Worm (Caenorhabditis elegans): ENCODE measurements around the gene F09E10.6.

F09E10.6 gene

ce11 chrX:1521387-1521786 is 23.9 kb upstream of the F09E10.6 start, which contains the start of gene toca-1:
Gene toca-1, minus strand, starts transcription at chrX:1521487.
- TF ChIP-seq egl-27 (tag; optimal IDR thresholded peaks at IDR 0.05) (no peak), ceh-16 (tag; optimal IDR thresholded peaks at IDR 0.05) (no peak), sma-9 (GFP tag; optimal IDR thresholded peaks at IDR 0.05) (no peak), sma-9 (tag; optimal IDR thresholded peaks at IDR 0.05) (no peak), elt-3 (tag; optimal IDR thresholded peaks at IDR 0.05) (no peak), lsy-2 (tag; optimal IDR thresholded peaks at IDR 0.05) (no peak), dmd-4 (tag; optimal IDR thresholded peaks at IDR 0.05) (no peak), crh-2 (tag; optimal IDR thresholded peaks at IDR 0.05) (no peak), fos-1 (tag; optimal IDR thresholded peaks at IDR 0.05) (no peak), mdl-1 (tag; optimal IDR thresholded peaks at IDR 0.05) (no peak), lin-13 (GFP tag; optimal IDR thresholded peaks at IDR 0.05) (no peak), nhr-129 (tag; optimal IDR thresholded peaks at IDR 0.05) (no peak), mbf-1 (tag; optimal IDR thresholded peaks at IDR 0.05) (no peak), sma-3 (GFP tag; optimal IDR thresholded peaks at IDR 0.05) (no peak), ama-1 (optimal IDR thresholded peaks at IDR 0.05) (no peak), nhr-6 (tag; optimal IDR thresholded peaks at IDR 0.05) (no peak)

- TF ChIP-seq nhr-10 (tag; optimal IDR thresholded peaks at IDR 0.05) (no peak), nhr-21 (tag; optimal IDR thresholded peaks at IDR 0.05) (no peak), F13H6.1 (tag; optimal IDR thresholded peaks at IDR 0.05) (no peak), nhr-12 (tag; optimal IDR thresholded peaks at IDR 0.05) (no peak), zag-1 (tag; optimal IDR thresholded peaks at IDR 0.05) (no peak)
Measured at ce11 chrX:1517519-1517918, 20.0 kb upstream of the F09E10.6 start.

- TF ChIP-seq snpc-4 (tag; optimal IDR thresholded peaks at IDR 0.05) (peak; percentile 54), unc-62 (GFP tag; optimal IDR thresholded peaks at IDR 0.05) (no peak)
Measured at ce11 chrX:1516574-1516973, 19.1 kb upstream of the F09E10.6 start.

- TF ChIP-seq ztf-1 (GFP tag; conservative IDR thresholded peaks at IDR 0.05) (no peak), peb-1 (tag; optimal IDR thresholded peaks at IDR 0.05) (no peak), nhr-25 (tag; optimal IDR thresholded peaks at IDR 0.05) (no peak), gmeb-1 (tag; optimal IDR thresholded peaks at IDR 0.05) (no peak), R02D3.7 (tag; optimal IDR thresholded peaks at IDR 0.05) (no peak), lin-13 (GFP tag; optimal IDR thresholded peaks at IDR 0.05) (no peak), ztf-11 (tag; optimal IDR thresholded peaks at IDR 0.05) (no peak), dmd-4 (tag; optimal IDR thresholded peaks at IDR 0.05) (no peak), mab-5 (tag; optimal IDR thresholded peaks at IDR 0.05) (no peak), ztf-4 (tag; optimal IDR thresholded peaks at IDR 0.05) (no peak), nhr-11 (tag; optimal IDR thresholded peaks at IDR 0.05) (no peak), ama-1 (optimal IDR thresholded peaks at IDR 0.05) (no peak), lin-11 (tag; optimal IDR thresholded peaks at IDR 0.05) (no peak), unc-62 (GFP tag; optimal IDR thresholded peaks at IDR 0.05) (no peak), nhr-129 (tag; optimal IDR thresholded peaks at IDR 0.05) (no peak), nhr-10 (tag; optimal IDR thresholded peaks at IDR 0.05) (no peak), unc-39 (tag; optimal IDR thresholded peaks at IDR 0.05) (no peak)
Measured at ce11 chrX:1513153-1513552, 15.7 kb upstream of the F09E10.6 start.

- TF ChIP-seq snpc-4 (tag; optimal IDR thresholded peaks at IDR 0.05), result no peak
- TF ChIP-seq dmd-4 (tag; optimal IDR thresholded peaks at IDR 0.05), result no peak
- TF ChIP-seq lsy-2 (tag; optimal IDR thresholded peaks at IDR 0.05), result no peak
- TF ChIP-seq nhr-23 (tag; optimal IDR thresholded peaks at IDR 0.05), result no peak
Measured at ce11 chrX:1512307-1512706, 14.8 kb upstream of the F09E10.6 start.

ce11 chrX:1504529-1505080 is 7.1 kb upstream of the F09E10.6 start:
- TF ChIP-seq ceh-82 (tag; optimal IDR thresholded peaks at IDR 0.05), result no peak
- TF ChIP-seq lsy-2 (tag; optimal IDR thresholded peaks at IDR 0.05), result peak; percentile 4 to 79
- peak; percentile 42 for TF ChIP-seq ceh-16 (tag; optimal IDR thresholded peaks at IDR 0.05)
- TF ChIP-seq elt-3 (tag; optimal IDR thresholded peaks at IDR 0.05), result no peak
- no peak for TF ChIP-seq skn-1 (tag; optimal IDR thresholded peaks at IDR 0.05)
- TF ChIP-seq nhr-129 (tag; optimal IDR thresholded peaks at IDR 0.05), result peak; percentile 97
- TF ChIP-seq nhr-6 (tag; optimal IDR thresholded peaks at IDR 0.05), result peak; percentile 84
- peak; percentile 17 for TF ChIP-seq blmp-1 (tag; optimal IDR thresholded peaks at IDR 0.05; ENCODE audit: insufficient read depth)
- TF ChIP-seq unc-39 (tag; optimal IDR thresholded peaks at IDR 0.05), result no peak
- TF ChIP-seq lin-11 (tag; optimal IDR thresholded peaks at IDR 0.05), result peak; percentile 87
- TF ChIP-seq nhr-23 (tag; optimal IDR thresholded peaks at IDR 0.05), result peak; percentile 28
- peak; percentile 99 for TF ChIP-seq nhr-25 (tag; optimal IDR thresholded peaks at IDR 0.05)
- no peak for TF ChIP-seq unc-55 (GFP tag; optimal IDR thresholded peaks at IDR 0.05)
- TF ChIP-seq mbf-1 (tag; optimal IDR thresholded peaks at IDR 0.05), result no peak
- no peak for TF ChIP-seq ZK546.5 (tag; optimal IDR thresholded peaks at IDR 0.05)
- peak; percentile 95 for TF ChIP-seq sma-9 (GFP tag; optimal IDR thresholded peaks at IDR 0.05)
- TF ChIP-seq sma-9 (tag; optimal IDR thresholded peaks at IDR 0.05), result no peak
- TF ChIP-seq C34F6.9 (tag; optimal IDR thresholded peaks at IDR 0.05), result peak; percentile 83
- TF ChIP-seq nhr-12 (tag; optimal IDR thresholded peaks at IDR 0.05), result no peak
- TF ChIP-seq zag-1 (tag; optimal IDR thresholded peaks at IDR 0.05), result no peak
- TF ChIP-seq gmeb-1 (tag; optimal IDR thresholded peaks at IDR 0.05), result peak; percentile 87
- TF ChIP-seq mab-5 (tag; optimal IDR thresholded peaks at IDR 0.05), result no peak
- TF ChIP-seq R02D3.7 (tag; optimal IDR thresholded peaks at IDR 0.05), result no peak
- peak in 1 of 2 experiments; percentile 60 for TF ChIP-seq mdl-1 (tag; optimal IDR thresholded peaks at IDR 0.05)
- peak; percentile 100 for TF ChIP-seq ama-1 (optimal IDR thresholded peaks at IDR 0.05)
- TF ChIP-seq lin-13 (GFP tag; optimal IDR thresholded peaks at IDR 0.05), result peak; percentile 11

All from whole organism, L2 larva.